Worm (Caenorhabditis elegans): ENCODE results near the gene nit-1.

The nit-1 gene

DNA sequence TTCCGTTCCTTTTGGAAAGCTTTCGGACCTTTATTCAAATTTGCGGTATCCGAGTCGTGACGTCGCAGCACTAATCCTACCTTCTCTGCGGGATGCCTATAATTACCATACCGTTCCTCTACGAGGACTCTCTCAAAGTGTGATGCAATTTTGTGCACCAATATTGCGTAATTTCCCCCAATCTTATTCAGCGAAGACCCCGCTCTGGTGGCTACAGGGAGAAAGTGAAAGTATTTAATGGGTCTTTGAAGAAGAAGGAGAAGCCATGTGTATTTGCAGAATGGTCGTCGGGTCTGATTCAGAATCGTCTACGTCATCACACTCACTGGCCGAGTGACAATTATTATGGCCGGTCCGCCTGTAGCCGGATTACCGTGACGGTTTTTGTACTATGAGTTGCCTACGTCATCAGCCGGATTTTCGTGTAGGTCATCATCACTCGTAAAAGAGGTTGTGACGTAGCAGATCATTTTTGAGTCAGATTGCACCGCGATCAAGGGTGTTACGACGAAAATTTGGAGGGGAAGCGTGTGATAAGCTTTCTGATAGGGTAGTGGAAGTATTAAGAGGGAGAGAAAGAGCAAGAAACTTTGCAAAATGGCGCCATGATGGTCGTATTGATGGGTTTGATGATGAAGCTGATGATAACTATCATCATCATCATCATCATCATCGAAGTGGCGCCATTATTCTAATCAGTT lies 45.7 kb upstream of the nit-1 start:
- TF ChIP-seq hmg-1.2 (GFP tag; IDR thresholded peaks at IDR 0.05) (no peak), ceh-79 (tag; optimal IDR thresholded peaks at IDR 0.05) (no peak), cebp-2 (GFP tag; IDR thresholded peaks at IDR 0.05) (0 out of 2 replicates have a peak, but pooled peaks have one; percentile 34), T07F8.4 (tag; optimal IDR thresholded peaks at IDR 0.05) (no peak), tbp1 (GFP tag; optimal IDR thresholded peaks at IDR 0.05) (no peak), let-526 (GFP tag; IDR thresholded peaks at IDR 0.05) (no peak), nhr-80 (tag; optimal IDR thresholded peaks at IDR 0.05) (peak; percentile 9), hsf-1 (GFP tag; IDR thresholded peaks at IDR 0.05) (no peak), pha-4 (tag; optimal IDR thresholded peaks at IDR 0.05) (no peak), B0261.1 (tag; optimal IDR thresholded peaks at IDR 0.05) (no peak), somi-1 (GFP tag; optimal IDR thresholded peaks at IDR 0.05) (no peak)

DNA sequence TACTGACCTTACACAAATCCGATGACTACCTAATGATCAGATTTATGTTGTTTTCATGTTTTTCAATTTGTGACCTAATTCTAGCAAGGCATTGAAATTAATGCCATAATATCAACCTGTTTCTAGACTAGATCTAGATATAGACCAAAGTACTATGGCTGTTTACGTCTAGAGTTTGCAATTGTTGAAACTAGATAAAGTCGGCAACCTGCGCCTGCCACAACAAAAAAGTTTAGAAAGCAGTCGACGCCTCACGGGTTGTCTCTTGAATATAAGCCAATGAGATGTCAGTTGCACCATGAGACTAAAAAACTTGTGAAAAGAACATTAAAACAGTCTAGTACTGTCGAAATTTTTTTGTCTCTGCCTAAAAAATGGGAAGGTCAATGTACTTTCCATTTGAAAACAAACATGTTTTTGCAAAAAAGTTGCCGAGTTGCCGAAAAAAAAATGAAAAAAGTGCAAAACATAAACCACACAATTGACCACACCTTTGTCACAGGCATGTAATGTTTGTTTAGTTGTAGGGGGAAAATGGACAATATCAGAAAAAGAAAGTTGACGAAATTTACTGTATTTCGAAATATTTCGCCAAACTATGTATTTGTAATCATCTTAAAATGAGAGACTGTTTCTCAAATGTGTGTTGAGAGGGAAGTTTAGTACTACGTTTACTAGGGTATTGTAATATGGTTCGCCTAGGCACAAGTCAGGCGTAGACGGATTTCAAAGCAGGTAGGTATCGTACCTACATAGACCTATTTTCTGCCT lies 42.8 kb upstream of the nit-1 start:
- no peak for TF ChIP-seq cebp-1 (GFP tag; IDR thresholded peaks at IDR 0.05)
- TF ChIP-seq cebp-1 (tag; optimal IDR thresholded peaks at IDR 0.05), result peak; percentile 75
- TF ChIP-seq snpc-4 (GFP tag; optimal IDR thresholded peaks at IDR 0.05), result no peak
- peak in 2 of 4 experiments; percentile 20 to 40 for TF ChIP-seq snpc-4 (tag; optimal IDR thresholded peaks at IDR 0.05)
- no peak for TF ChIP-seq ceh-58 (GFP tag; IDR thresholded peaks at IDR 0.05)

ce11 chrIII:3883146-3883545 lies 38.9 kb upstream of the nit-1 start:
- 0 out of 2 replicates have a peak, but pooled peaks have one; percentile 12 for TF ChIP-seq hmg-1.2 (GFP tag; IDR thresholded peaks at IDR 0.05)
- TF ChIP-seq ceh-91 (GFP tag; IDR thresholded peaks at IDR 0.05), result no peak

DNA sequence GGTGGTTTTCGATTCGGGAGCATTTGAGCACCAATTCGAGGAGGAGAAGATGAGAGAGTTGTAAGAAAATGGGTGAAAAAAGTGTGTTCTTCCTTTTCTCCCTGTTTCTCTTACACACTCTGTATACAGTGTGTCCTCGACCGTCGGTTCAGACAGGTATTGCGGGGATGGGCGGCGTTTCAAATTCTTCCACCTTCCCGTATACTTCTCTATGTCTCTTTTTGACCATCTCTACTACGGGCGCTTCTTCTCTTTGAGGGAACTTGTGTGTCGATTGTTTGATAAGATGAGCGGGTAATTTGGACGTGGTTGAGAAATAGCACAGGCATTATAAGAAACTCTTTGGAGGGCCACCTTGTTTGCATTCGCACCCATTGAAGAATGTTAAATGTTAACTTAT lies 34.4 kb upstream of the nit-1 start:
- no peak for TF ChIP-seq tbp1 (GFP tag; optimal IDR thresholded peaks at IDR 0.05)
- TF ChIP-seq cebp-1 (GFP tag; IDR thresholded peaks at IDR 0.05), result no peak
- peak; percentile 48 for TF ChIP-seq cebp-1 (tag; optimal IDR thresholded peaks at IDR 0.05)
- TF ChIP-seq ztf-22 (GFP tag; optimal IDR thresholded peaks at IDR 0.05), result no peak
- TF ChIP-seq ceh-58 (GFP tag; IDR thresholded peaks at IDR 0.05), result no peak
- no peak for TF ChIP-seq F10E7.11 (tag; optimal IDR thresholded peaks at IDR 0.05)
- TF ChIP-seq nhr-80 (tag; optimal IDR thresholded peaks at IDR 0.05), result peak; percentile 91
- peak; percentile 74 for TF ChIP-seq dox-1 (GFP tag; IDR thresholded peaks at IDR 0.05)
- no peak for TF ChIP-seq Y56A3A.18 (GFP tag; IDR thresholded peaks at IDR 0.05)
- TF ChIP-seq C06A6.2 (GFP tag; conservative IDR thresholded peaks at IDR 0.05), result no peak
- TF ChIP-seq hmg-1.2 (GFP tag; IDR thresholded peaks at IDR 0.05), result peak; percentile 24; the same call in 1 of the 2 replicates
- TF ChIP-seq attf-5 (GFP tag; optimal IDR thresholded peaks at IDR 0.05), result peak; percentile 12
- TF ChIP-seq F22D6.2 (tag; optimal IDR thresholded peaks at IDR 0.05), result no peak

DNA sequence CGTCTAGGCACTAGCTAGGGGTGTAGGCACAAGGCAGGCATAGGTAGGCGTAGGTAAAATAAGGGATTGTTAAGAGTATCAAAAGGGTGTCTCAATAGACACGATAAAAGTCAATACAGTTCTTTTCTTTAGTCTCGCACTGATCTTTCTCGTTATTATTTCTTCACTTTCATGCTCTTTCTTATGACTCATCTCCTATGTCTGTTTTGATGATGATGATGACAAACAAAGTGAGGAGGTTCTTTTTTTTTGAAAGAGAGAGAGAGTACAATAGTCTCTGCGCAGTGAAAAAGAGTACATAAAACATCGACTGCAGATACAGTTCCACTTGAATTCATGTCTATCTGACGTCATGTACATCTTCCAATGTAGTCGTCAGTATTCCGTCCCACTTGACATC lies 32.1 kb upstream of the nit-1 start:
- no peak for TF ChIP-seq attf-6 (GFP tag; IDR thresholded peaks at IDR 0.05)
- no peak for TF ChIP-seq lsl-1 (GFP tag; optimal IDR thresholded peaks at IDR 0.05)
- no peak for TF ChIP-seq F57A8.1 (GFP tag; optimal IDR thresholded peaks at IDR 0.05)
- TF ChIP-seq ztf-25 (GFP tag; IDR thresholded peaks at IDR 0.05), result no peak
- no peak for TF ChIP-seq ztf-18 (tag; optimal IDR thresholded peaks at IDR 0.05)
- TF ChIP-seq nfya-2 (GFP tag; IDR thresholded peaks at IDR 0.05), result no peak
- no peak for TF ChIP-seq Y53G8AR.9 (GFP tag; conservative IDR thresholded peaks at IDR 0.05)
- no peak for TF ChIP-seq mel-28 (tag; optimal IDR thresholded peaks at IDR 0.05; ENCODE audit: borderline replicate concordance)
- no peak for TF ChIP-seq efl-1 (GFP tag; optimal IDR thresholded peaks at IDR 0.05)
- TF ChIP-seq snpc-3.4 (tag; optimal IDR thresholded peaks at IDR 0.05), result no peak
- no peak for TF ChIP-seq F57C9.4 (tag; optimal IDR thresholded peaks at IDR 0.05)
- TF ChIP-seq lin-35 (GFP tag; optimal IDR thresholded peaks at IDR 0.05), result no peak
- no peak for TF ChIP-seq nhr-90 (tag; optimal IDR thresholded peaks at IDR 0.05)
- TF ChIP-seq madf-8 (GFP tag; conservative IDR thresholded peaks at IDR 0.05), result no peak
- no peak for TF ChIP-seq xnd-1 (tag; optimal IDR thresholded peaks at IDR 0.05)
- no peak for TF ChIP-seq repo-1 (tag; optimal IDR thresholded peaks at IDR 0.05)
- TF ChIP-seq hsf-1 (GFP tag; IDR thresholded peaks at IDR 0.05), result no peak

All from whole organism, young adult.